Worm (Caenorhabditis elegans): ENCODE measurements around the gene F59B1.6.
"Not testable (repeated sequence)": the region's sequence is repeated elsewhere in the genome, so short reads cannot be mapped to it uniquely, and the experiment has no call there.

The F59B1.6 gene

ce11 chrV:3632249-3633030 lies 949 bp upstream of the F59B1.6 start:
- TF ChIP-seq tbx-11 (GFP tag; IDR thresholded peaks at IDR 0.05) (no peak), F13C5.2 (tag; optimal IDR thresholded peaks at IDR 0.05) (no peak), sea-1 (GFP tag; conservative IDR thresholded peaks at IDR 0.05) (no peak), tbx-37 (GFP tag; conservative IDR thresholded peaks at IDR 0.05) (no peak), pes-1 (GFP tag; IDR thresholded peaks at IDR 0.05) (no peak), ceh-13 (GFP tag; optimal IDR thresholded peaks at IDR 0.05) (no peak), hmbx-1 (tag; optimal IDR thresholded peaks at IDR 0.05) (no peak), hmg-4 (GFP tag; optimal IDR thresholded peaks at IDR 0.05) (no peak), scrt-1 (GFP tag; IDR thresholded peaks at IDR 0.05) (no peak), hnd-1 (tag; optimal IDR thresholded peaks at IDR 0.05) (no peak), flt-1 (GFP tag; IDR thresholded peaks at IDR 0.05) (no peak), B0310.2 (tag; optimal IDR thresholded peaks at IDR 0.05) (no peak), ceh-36 (tag; optimal IDR thresholded peaks at IDR 0.05) (no peak), aly-1 (tag; optimal IDR thresholded peaks at IDR 0.05) (no peak)

DNA sequence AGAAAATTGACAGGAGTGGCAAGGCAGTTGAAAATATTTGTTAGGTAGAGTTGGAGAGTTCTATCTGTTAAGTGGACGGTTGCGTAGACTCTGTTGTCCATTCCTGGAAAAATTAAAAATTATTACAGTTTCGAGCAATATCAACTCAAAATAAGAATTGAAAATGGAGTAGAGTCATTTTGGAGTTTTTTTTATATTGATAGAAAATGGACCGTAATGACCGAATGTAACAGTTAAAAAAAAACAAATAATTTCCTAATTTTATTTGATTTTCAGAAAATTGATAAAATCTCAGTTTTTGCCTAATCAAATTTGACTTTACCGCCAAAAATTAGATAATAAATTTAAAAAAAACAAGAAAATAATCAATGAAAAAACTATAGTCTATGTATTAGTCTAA lies 4.5 kb downstream of the F59B1.6 start, which contains the start of gene F59B1.4:
TSS of gene F59B1.4 (minus strand) at position 101 of the 400 bp plus-strand sequence.
- TF ChIP-seq B0310.2 (tag; optimal IDR thresholded peaks at IDR 0.05), result no peak

- TF ChIP-seq ceh-13 (GFP tag; optimal IDR thresholded peaks at IDR 0.05); tra-4 (tag; optimal IDR thresholded peaks at IDR 0.05); pes-1 (GFP tag; IDR thresholded peaks at IDR 0.05): not testable (repeated sequence)
These were observed 10.9 kb downstream of the F59B1.6 start, which contains the start of gene srx-93 for ce11 chrV:3620608-3621007. Gene srx-93 (minus strand): TSS chrV:3620708.

DNA sequence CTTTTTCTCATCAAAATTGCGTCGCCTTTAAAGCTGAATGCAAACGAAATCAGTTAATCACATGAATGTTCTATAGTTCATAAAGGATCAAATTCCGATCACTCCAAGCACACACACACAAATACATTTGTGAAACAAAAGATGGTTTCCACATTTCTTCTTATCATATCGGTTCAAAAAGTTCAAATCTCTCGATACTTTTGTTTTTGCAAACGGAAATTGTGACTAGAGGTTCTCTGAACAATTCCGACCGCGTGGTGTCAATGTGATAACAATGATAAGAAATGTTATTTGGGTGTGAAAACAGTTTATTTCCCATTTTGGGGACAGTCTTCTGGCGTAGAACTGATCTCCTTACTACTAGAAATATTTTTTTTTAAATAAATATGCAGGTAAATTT lies 14.6 kb downstream of the F59B1.6 start:
- TF ChIP-seq ceh-36 (tag; optimal IDR thresholded peaks at IDR 0.05) (no peak), scrt-1 (GFP tag; IDR thresholded peaks at IDR 0.05) (no peak), ceh-13 (GFP tag; optimal IDR thresholded peaks at IDR 0.05) (no peak), aly-1 (tag; optimal IDR thresholded peaks at IDR 0.05) (no peak), ets-7 (tag; optimal IDR thresholded peaks at IDR 0.05) (no peak), F13C5.2 (tag; optimal IDR thresholded peaks at IDR 0.05) (no peak), ama-1 (optimal IDR thresholded peaks at IDR 0.05) (no peak), B0310.2 (tag; optimal IDR thresholded peaks at IDR 0.05) (no peak), hmbx-1 (tag; optimal IDR thresholded peaks at IDR 0.05) (no peak), flt-1 (GFP tag; IDR thresholded peaks at IDR 0.05) (no peak), sea-1 (GFP tag; conservative IDR thresholded peaks at IDR 0.05) (no peak), hmg-4 (GFP tag; optimal IDR thresholded peaks at IDR 0.05) (no peak), tbx-11 (GFP tag; IDR thresholded peaks at IDR 0.05) (no peak), pes-1 (GFP tag; IDR thresholded peaks at IDR 0.05) (no peak), hnd-1 (tag; optimal IDR thresholded peaks at IDR 0.05) (no peak), tbx-37 (GFP tag; conservative IDR thresholded peaks at IDR 0.05) (no peak), tra-4 (tag; optimal IDR thresholded peaks at IDR 0.05) (no peak)

DNA sequence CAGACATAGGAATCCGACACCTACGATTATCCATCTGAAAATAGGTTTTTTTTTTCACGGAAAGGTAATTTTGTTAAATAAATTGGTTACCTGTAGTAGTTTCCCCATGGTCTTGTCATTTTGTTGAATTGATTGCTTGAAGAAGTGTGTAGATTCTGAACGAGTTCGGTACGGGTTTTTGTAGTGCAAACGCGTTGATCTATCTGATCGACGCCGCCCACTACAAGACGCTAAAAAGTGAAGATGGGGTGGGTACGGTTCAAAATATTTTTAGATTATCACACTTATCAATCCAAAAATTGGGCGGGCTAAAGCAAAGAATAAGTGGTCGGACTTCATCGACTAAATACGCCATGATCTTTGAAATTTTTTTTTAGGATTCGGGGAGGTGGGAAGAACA lies 17.1 kb downstream of the F59B1.6 start, which contains the start of gene T22F3.11:
TSS of gene T22F3.11 (minus strand) at position 157 of the 400 bp plus-strand sequence.
- TF ChIP-seq scrt-1 (GFP tag; IDR thresholded peaks at IDR 0.05) (no peak), ceh-13 (GFP tag; optimal IDR thresholded peaks at IDR 0.05) (no peak), ets-7 (tag; optimal IDR thresholded peaks at IDR 0.05) (no peak), tbx-11 (GFP tag; IDR thresholded peaks at IDR 0.05) (no peak), flt-1 (GFP tag; IDR thresholded peaks at IDR 0.05) (no peak), F13C5.2 (tag; optimal IDR thresholded peaks at IDR 0.05) (no peak), sea-1 (GFP tag; conservative IDR thresholded peaks at IDR 0.05) (no peak), hmg-4 (GFP tag; optimal IDR thresholded peaks at IDR 0.05) (no peak), pes-1 (GFP tag; IDR thresholded peaks at IDR 0.05) (no peak), aly-1 (tag; optimal IDR thresholded peaks at IDR 0.05) (no peak), tbx-37 (GFP tag; conservative IDR thresholded peaks at IDR 0.05) (no peak), ceh-36 (tag; optimal IDR thresholded peaks at IDR 0.05) (no peak), ama-1 (optimal IDR thresholded peaks at IDR 0.05) (no peak)

- no peak for TF ChIP-seq ama-1 (optimal IDR thresholded peaks at IDR 0.05)
- TF ChIP-seq pes-1 (GFP tag; IDR thresholded peaks at IDR 0.05), result no peak
- no peak for TF ChIP-seq hmbx-1 (tag; optimal IDR thresholded peaks at IDR 0.05)
- TF ChIP-seq tbx-37 (GFP tag; conservative IDR thresholded peaks at IDR 0.05), result no peak
- TF ChIP-seq flt-1 (GFP tag; IDR thresholded peaks at IDR 0.05), result no peak
- TF ChIP-seq sea-1 (GFP tag; conservative IDR thresholded peaks at IDR 0.05), result no peak
- TF ChIP-seq F13C5.2 (tag; optimal IDR thresholded peaks at IDR 0.05), result no peak
- TF ChIP-seq tbx-11 (GFP tag; IDR thresholded peaks at IDR 0.05), result no peak
- TF ChIP-seq hmg-4 (GFP tag; optimal IDR thresholded peaks at IDR 0.05), result no peak
- TF ChIP-seq B0310.2 (tag; optimal IDR thresholded peaks at IDR 0.05), result no peak
- TF ChIP-seq tra-4 (tag; optimal IDR thresholded peaks at IDR 0.05), result no peak
- TF ChIP-seq ceh-36 (tag; optimal IDR thresholded peaks at IDR 0.05), result no peak
- TF ChIP-seq ceh-13 (GFP tag; optimal IDR thresholded peaks at IDR 0.05), result no peak
- no peak for TF ChIP-seq hnd-1 (tag; optimal IDR thresholded peaks at IDR 0.05)
- no peak for TF ChIP-seq ets-7 (tag; optimal IDR thresholded peaks at IDR 0.05)
- no peak for TF ChIP-seq scrt-1 (GFP tag; IDR thresholded peaks at IDR 0.05)
- no peak for TF ChIP-seq aly-1 (tag; optimal IDR thresholded peaks at IDR 0.05)
These were observed 18.4 kb downstream of the F59B1.6 start for ce11 chrV:3613042-3613441.

- TF ChIP-seq ceh-13 (GFP tag; optimal IDR thresholded peaks at IDR 0.05) (no peak), tra-4 (tag; optimal IDR thresholded peaks at IDR 0.05) (no peak), flt-1 (GFP tag; IDR thresholded peaks at IDR 0.05) (no peak), hnd-1 (tag; optimal IDR thresholded peaks at IDR 0.05) (no peak), F13C5.2 (tag; optimal IDR thresholded peaks at IDR 0.05) (no peak), scrt-1 (GFP tag; IDR thresholded peaks at IDR 0.05) (no peak), hmbx-1 (tag; optimal IDR thresholded peaks at IDR 0.05) (no peak), B0310.2 (tag; optimal IDR thresholded peaks at IDR 0.05) (no peak), ceh-36 (tag; optimal IDR thresholded peaks at IDR 0.05) (no peak)
These were observed 19.8 kb downstream of the F59B1.6 start, which contains the start of gene T22F3.10 for ce11 chrV:3611654-3612053. Gene T22F3.10 (minus strand): TSS chrV:3611754.

Measured in whole organism, early embryonic.